Worm (Caenorhabditis elegans) whole organism, L1 larva: ENCODE measurements around the gene Y53C12A.6.

Experiments
- C04F5.9 ChIP-seq: sonication (generic microtip); optimal IDR thresholded peaks from 2 replicates; lab custom pipeline; 2016; ENCODE audit warnings: missing genetic modification characterization, missing compliant biosample characterization
- lin-14 ChIP-seq: fragments of 200-800 bp; sonication (Bioruptor generic); optimal IDR thresholded peaks from 2 replicates; lab custom pipeline; 2018; ENCODE audit warnings: mild to moderate bottlenecking, missing genetic modification characterization, moderate library complexity, missing compliant biosample characterization
- lin-39 ChIP-seq: fragments of 150-350 bp; optimal IDR thresholded peaks from 2 replicates; lab custom pipeline; 2014; ENCODE audit warnings: missing biosample characterization, missing genetic modification reagents, missing genetic modification characterization
- mef-2 ChIP-seq: fragments of 150-350 bp; optimal IDR thresholded peaks from 2 replicates; lab custom pipeline; 2014; ENCODE audit warnings: missing biosample characterization, missing genetic modification characterization
- nhr-12 ChIP-seq: sonication (generic microtip); optimal IDR thresholded peaks from 2 replicates; lab custom pipeline; 2017; ENCODE audit warnings: missing biosample characterization, missing genetic modification characterization
- nhr-19 ChIP-seq: fragments of 200-800 bp; sonication (Bioruptor generic); conservative IDR thresholded peaks from 2 replicates; pipeline ENCODE4 v1.3.6; 2022; ENCODE audit warnings: missing genetic modification characterization, missing compliant biosample characterization
- snpc-4 ChIP-seq: fragments of 150-350 bp; optimal IDR thresholded peaks from 2 replicates; lab custom pipeline; 2014; ENCODE audit warnings: missing biosample characterization, missing genetic modification characterization
- zag-1 ChIP-seq: fragments of 150-350 bp; optimal IDR thresholded peaks from 2 replicates; lab custom pipeline; 2014; ENCODE audit warnings: missing biosample characterization, missing genetic modification characterization

DNA sequence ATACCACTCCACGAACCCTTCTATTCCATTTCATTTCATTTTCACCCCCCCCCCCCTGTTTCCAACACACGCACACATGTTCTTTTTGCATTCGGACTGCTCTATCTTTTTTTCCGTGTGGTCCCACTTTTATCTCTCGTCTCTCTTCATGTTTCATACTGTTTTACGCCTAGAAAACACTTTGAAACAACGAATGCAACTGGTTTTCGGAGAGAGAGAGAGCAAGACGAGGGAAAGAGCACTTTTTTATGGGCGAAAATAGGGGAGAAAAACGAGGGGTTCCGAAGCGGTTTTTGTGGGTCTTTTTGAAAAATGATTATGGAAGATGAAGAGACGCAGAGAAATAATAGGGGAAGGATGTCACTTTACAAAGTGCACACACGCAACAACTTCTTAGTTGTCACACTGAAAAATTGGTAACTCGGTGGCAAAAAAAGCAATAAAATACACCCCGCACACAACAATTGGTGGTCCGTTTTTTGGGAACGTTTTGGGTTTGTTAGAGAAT is 9.4 kb upstream of the Y53C12A.6 start:
- TF ChIP-seq mef-2 (no peak), zag-1 (no peak), C04F5.9 (tag; lab: Kevin White, UChicago) (no peak), lin-14 (GFP tag; lab: Kevin White, UChicago) (peak; percentile 81), snpc-4 (tag; lab: Kevin White, UChicago) (no peak), nhr-12 (tag; lab: Kevin White, UChicago) (no peak), nhr-19 (GFP tag; lab: Robert Waterston, UW) (no peak), lin-39 (no peak)
